Worm (Caenorhabditis elegans) whole organism, young adult: ENCODE results near the gene frm-3.
A peak's percentile ranks its signal among the peaks of the same experiment; 100 is the strongest.

Experiments
- B0019.2 ChIP-seq: fragments of 200-800 bp; sonication (Bioruptor generic); conservative IDR thresholded peaks from 2 replicates; pipeline ENCODE4 v1.3.6; 2022; ENCODE audit warnings: missing genetic modification reagents, missing genetic modification characterization, missing compliant biosample characterization
- B0035.1 ChIP-seq: sonication (generic microtip); optimal IDR thresholded peaks from 2 replicates; lab custom pipeline; 2016; ENCODE audit warnings: missing genetic modification characterization, mild to moderate bottlenecking, missing compliant biosample characterization, missing genotype, missing genetic modification reagents
- C06A6.2 ChIP-seq: fragments of 200-800 bp; sonication (Bioruptor generic); conservative IDR thresholded peaks from 2 replicates; pipeline ENCODE4 v1.3.6; 2022; ENCODE audit warnings: missing genetic modification characterization, missing compliant biosample characterization
- D2030.7 ChIP-seq: fragments of 200-800 bp; sonication (Bioruptor generic); IDR thresholded peaks from 2 replicates; pipeline ENCODE4 v1.3.6; 2022; ENCODE audit warnings: missing genetic modification reagents, missing genetic modification characterization, missing compliant biosample characterization
- F10E7.11 ChIP-seq: sonication (generic microtip); optimal IDR thresholded peaks from 2 replicates; lab custom pipeline; 2017; ENCODE audit warnings: mild to moderate bottlenecking, missing genetic modification characterization, moderate library complexity, missing compliant biosample characterization
- F39B2.1 ChIP-seq: fragments of 200-800 bp; sonication (Bioruptor generic); IDR thresholded peaks from 2 replicates; pipeline ENCODE4 v1.3.6; 2022; ENCODE audit warnings: missing genetic modification reagents, missing genetic modification characterization, missing compliant biosample characterization
- F52B5.7 ChIP-seq: sonication (generic microtip); optimal IDR thresholded peaks from 2 replicates; lab custom pipeline; 2016; ENCODE audit warnings: mild to moderate bottlenecking, missing genetic modification characterization, missing compliant biosample characterization
- F55B11.4 ChIP-seq: sonication (generic microtip); optimal IDR thresholded peaks from 2 replicates; lab custom pipeline; 2016; ENCODE audit warnings: missing compliant biosample characterization, missing genetic modification characterization, borderline replicate concordance; ENCODE audit not compliant: insufficient read depth
- F57A8.1 ChIP-seq: fragments of 200-800 bp; sonication (Bioruptor generic); optimal IDR thresholded peaks from 2 replicates; lab custom pipeline; 2018; ENCODE audit warnings: mild to moderate bottlenecking, missing genetic modification characterization, moderate library complexity, missing compliant biosample characterization
- F57C9.4 ChIP-seq: sonication (generic microtip); optimal IDR thresholded peaks from 2 replicates; lab custom pipeline; 2017; ENCODE audit warnings: mild to moderate bottlenecking, missing genetic modification characterization, missing compliant biosample characterization
- Y53G8AR.9 ChIP-seq: fragments of 200-800 bp; sonication (Bioruptor generic); conservative IDR thresholded peaks from 2 replicates; pipeline ENCODE4 v1.3.6; 2022; ENCODE audit warnings: missing genetic modification reagents, missing genetic modification characterization, missing compliant biosample characterization
- Y56A3A.18 ChIP-seq: fragments of 200-800 bp; sonication (Bioruptor generic); IDR thresholded peaks from 2 replicates; pipeline ENCODE4 v1.3.6; 2022; ENCODE audit warnings: missing genetic modification reagents, missing genetic modification characterization, missing compliant biosample characterization
- Y95B8A.8 ChIP-seq: fragments of 200-800 bp; sonication (Bioruptor generic); IDR thresholded peaks from 2 replicates; pipeline ENCODE4 v1.3.6; 2022; ENCODE audit warnings: missing genetic modification reagents, missing genetic modification characterization, missing compliant biosample characterization
- ZK185.1 ChIP-seq: sonication (generic microtip); optimal IDR thresholded peaks from 2 replicates; lab custom pipeline; 2016; ENCODE audit warnings: mild to moderate bottlenecking, missing genetic modification characterization, missing compliant biosample characterization; ENCODE audit not compliant: poor library complexity, severe bottlenecking
- athp-1 ChIP-seq: sonication (generic microtip); optimal IDR thresholded peaks from 2 replicates; lab custom pipeline; 2017; ENCODE audit warnings: mild to moderate bottlenecking, missing genetic modification characterization, missing compliant biosample characterization
- attf-5 ChIP-seq: fragments of 200-800 bp; sonication (Bioruptor generic); optimal IDR thresholded peaks from 2 replicates; lab custom pipeline; 2018; ENCODE audit warnings: mild to moderate bottlenecking, missing genetic modification characterization, missing compliant biosample characterization
- attf-6 ChIP-seq: fragments of 200-800 bp; sonication (Bioruptor generic); IDR thresholded peaks from 2 replicates; pipeline ENCODE4 v1.3.6; 2022; ENCODE audit warnings: missing genetic modification reagents, missing genetic modification characterization, missing compliant biosample characterization
- ceh-40 ChIP-seq: fragments of 200-800 bp; sonication (Bioruptor generic); IDR thresholded peaks from 2 replicates; pipeline ENCODE4 v1.3.6; 2022; ENCODE audit warnings: missing genetic modification characterization, missing compliant biosample characterization
- ekl-4 ChIP-seq: fragments of 200-800 bp; sonication (Bioruptor generic); IDR thresholded peaks from 2 replicates; pipeline ENCODE4 v1.3.6; 2022; ENCODE audit warnings: missing genetic modification reagents, missing genetic modification characterization, missing compliant biosample characterization
- hlh-12 ChIP-seq: sonication (generic microtip); optimal IDR thresholded peaks from 2 replicates; lab custom pipeline; 2016; ENCODE audit warnings: missing genetic modification characterization, missing compliant biosample characterization
- lin-40 ChIP-seq: sonication (generic microtip); optimal IDR thresholded peaks from 2 replicates; lab custom pipeline; 2016; ENCODE audit warnings: missing genetic modification characterization, mild to moderate bottlenecking, missing compliant biosample characterization, missing genotype, missing genetic modification reagents
- mes-4 ChIP-seq: sonication (generic microtip); optimal IDR thresholded peaks from 2 replicates; lab custom pipeline; 2016; ENCODE audit warnings: missing genotype, missing genetic modification characterization, missing compliant biosample characterization
- nfya-1 ChIP-seq: sonication (generic microtip); optimal IDR thresholded peaks from 2 replicates; lab custom pipeline; 2017; ENCODE audit warnings: antibody characterized with exemption, missing compliant biosample characterization, missing genetic modification characterization, borderline replicate concordance; ENCODE audit not compliant: insufficient read depth
- nhr-120 ChIP-seq: fragments of 200-800 bp; sonication (Bioruptor generic); IDR thresholded peaks from 2 replicates; pipeline ENCODE4 v1.3.6; 2022; ENCODE audit warnings: missing genetic modification characterization, missing compliant biosample characterization
- nhr-80 ChIP-seq: sonication (generic microtip); optimal IDR thresholded peaks from 2 replicates; lab custom pipeline; 2016; ENCODE audit warnings: missing genetic modification characterization, missing compliant biosample characterization
- rcor-1 ChIP-seq: fragments of 200-800 bp; sonication (Bioruptor generic); IDR thresholded peaks from 2 replicates; pipeline ENCODE4 v1.3.6; 2022; ENCODE audit warnings: missing genetic modification reagents, missing genetic modification characterization, missing compliant biosample characterization
- rpc-1 ChIP-seq, 2 experiments: fragments of 150-350 bp in 1 of 2; sonication (generic microtip) in 1 of 2; optimal IDR thresholded peaks; 2 replicates each; lab custom pipeline; 2014 to 2018; ENCODE audit warnings: missing biosample characterization in 1 of 2, missing genetic modification characterization in 1 of 2, missing genetic modification reagents in 1 of 2, missing genotype in 1 of 2
- sea-2 ChIP-seq: fragments of 200-800 bp; sonication (Bioruptor generic); IDR thresholded peaks from 2 replicates; pipeline ENCODE4 v1.3.6; 2022; ENCODE audit warnings: missing genetic modification characterization, missing compliant biosample characterization
- zfh-2 ChIP-seq: fragments of 200-800 bp; sonication (Bioruptor generic); conservative IDR thresholded peaks from 2 replicates; pipeline ENCODE4 v1.3.6; 2022; ENCODE audit warnings: missing genetic modification reagents, missing genetic modification characterization, missing compliant biosample characterization
- ztf-25 ChIP-seq: fragments of 200-800 bp; sonication (Bioruptor generic); IDR thresholded peaks from 2 replicates; pipeline ENCODE4 v1.3.6; 2022; ENCODE audit warnings: missing genetic modification reagents, missing genetic modification characterization, missing compliant biosample characterization
- ztf-28 ChIP-seq: fragments of 200-800 bp; sonication (Bioruptor generic); IDR thresholded peaks from 2 replicates; pipeline ENCODE4 v1.3.6; 2022; ENCODE audit warnings: missing genetic modification reagents, missing genetic modification characterization, missing compliant biosample characterization
- ztf-3 ChIP-seq: fragments of 200-800 bp; sonication (Bioruptor generic); optimal IDR thresholded peaks from 2 replicates; lab custom pipeline; 2018; ENCODE audit warnings: mild to moderate bottlenecking, missing genetic modification characterization, missing compliant biosample characterization

frm-3 gene

ce11 chrX:11534443-11534842, 37.9 kb upstream of the frm-3 start (continued):
- no peak for TF ChIP-seq F57C9.4 (tag; lab: Kevin White, UChicago)

- no peak for TF ChIP-seq F39B2.1 (GFP tag; lab: Robert Waterston, UW)
- TF ChIP-seq Y95B8A.8 (GFP tag; lab: Robert Waterston, UW) = 0 out of 2 replicates have a peak, but pooled peaks have one; percentile 45
- no peak for TF ChIP-seq athp-1
- no peak for TF ChIP-seq D2030.7
- peak; percentile 3 for TF ChIP-seq lin-40 (tag; lab: Kevin White, UChicago)
- no peak for TF ChIP-seq Y56A3A.18 (GFP tag; lab: Robert Waterston, UW)
- no peak for TF ChIP-seq B0019.2 (GFP tag; lab: Robert Waterston, UW)
- TF ChIP-seq ztf-25 (GFP tag; lab: Robert Waterston, UW) = no peak
- no peak for TF ChIP-seq B0035.1 (tag; lab: Kevin White, UChicago)
- no peak for TF ChIP-seq mes-4 (tag; lab: Kevin White, UChicago)
These were observed 35.9 kb upstream of the frm-3 start, which contains the start of gene C35C5.9 for ce11 chrX:11536408-11536807. C35C5.9 (plus strand) TSS chrX:11536568.

DNA sequence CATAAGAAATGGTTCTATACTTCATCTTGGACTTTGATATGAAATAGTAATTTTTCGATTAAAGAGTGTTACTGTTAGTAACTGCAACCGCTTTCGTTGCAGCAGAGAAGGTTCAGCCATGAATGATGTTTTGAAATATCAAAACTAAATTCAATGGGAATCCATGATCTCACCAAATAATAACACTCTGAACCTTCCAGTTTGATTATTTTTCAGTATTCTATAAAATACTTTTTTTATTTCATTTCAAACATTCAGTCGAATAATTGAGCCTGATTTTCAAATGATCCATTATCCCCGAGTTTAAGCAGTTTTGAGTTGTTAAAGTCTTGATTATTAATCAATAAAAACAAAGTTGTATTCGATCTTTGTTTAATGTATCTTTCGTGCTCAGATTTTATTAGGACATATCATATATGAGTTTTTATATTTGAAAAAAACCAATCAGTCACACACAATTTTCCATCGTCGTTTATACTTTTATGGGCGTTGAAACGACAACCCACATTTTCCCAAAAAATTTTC, 35.0 kb upstream of the frm-3 start, which contains the start of gene gcp-2.2:
gcp-2.2 (plus strand) TSS at position 475 of the 525 bp plus-strand sequence.
- no peak for TF ChIP-seq rcor-1 (GFP tag; lab: Robert Waterston, UW)
- no peak for TF ChIP-seq ZK185.1 (tag; lab: Kevin White, UChicago)
- TF ChIP-seq C06A6.2 (GFP tag; lab: Robert Waterston, UW) = no peak
- TF ChIP-seq ztf-3 = no peak
- no peak for TF ChIP-seq attf-5
- TF ChIP-seq F52B5.7 = no peak
- TF ChIP-seq F57A8.1 = no peak
- TF ChIP-seq Y53G8AR.9 (GFP tag; lab: Robert Waterston, UW) = no peak
- TF ChIP-seq ekl-4 (GFP tag; lab: Robert Waterston, UW) = no peak
- TF ChIP-seq ceh-40 (GFP tag; lab: Robert Waterston, UW) = no peak
- no peak for TF ChIP-seq F55B11.4 (tag; lab: Kevin White, UChicago)
- no peak for TF ChIP-seq rpc-1 (optimal IDR thresholded peaks at IDR 0.05; lab: Kevin White, UChicago)
- TF ChIP-seq rpc-1 (tag; optimal IDR thresholded peaks at IDR 0.05; lab: Kevin White, UChicago) = no peak
- TF ChIP-seq nfya-1 (tag; lab: Kevin White, UChicago) = no peak

ce11 chrX:11541690-11542089, 30.6 kb upstream of the frm-3 start:
- TF ChIP-seq ztf-28 (no peak), ZK185.1 (tag; lab: Kevin White, UChicago) (no peak), C06A6.2 (GFP tag; lab: Robert Waterston, UW) (no peak), nhr-80 (no peak), sea-2 (no peak), zfh-2 (GFP tag; lab: Robert Waterston, UW) (no peak), F10E7.11 (tag; lab: Kevin White, UChicago) (no peak), hlh-12 (tag; lab: Kevin White, UChicago) (no peak), attf-6 (GFP tag; lab: Robert Waterston, UW) (no peak), nhr-120 (GFP tag; lab: Robert Waterston, UW) (no peak)
